Fruit fly (Drosophila melanogaster) whole organism, embryonic: ENCODE results near the gene Arp3.

Experiments used
- CG10209 ChIP-seq: fragments of 200-800 bp; sonication (Bioruptor generic); optimal IDR thresholded peaks from 3 replicates; lab custom pipeline; 2017; ENCODE audit warnings: missing biosample characterization, mild to moderate bottlenecking, missing genetic modification characterization, missing genetic modification reagents
- CG10462 ChIP-seq: fragments of 200-800 bp; sonication (Bioruptor generic); optimal IDR thresholded peaks from 2 replicates; lab custom pipeline; 2016; ENCODE audit warnings: missing biosample characterization, missing genetic modification characterization
- CG11247 ChIP-seq: fragments of 200-800 bp; sonication (Bioruptor generic); IDR thresholded peaks from 2 replicates; pipeline ENCODE4 v1.3.6; 2022; ENCODE audit warnings: missing biosample characterization, missing genetic modification characterization
- CG11398 ChIP-seq: fragments of 200-800 bp; sonication (Bioruptor generic); optimal IDR thresholded peaks from 2 replicates; lab custom pipeline; 2016; ENCODE audit warnings: missing biosample characterization, missing genetic modification characterization
- CG11504 ChIP-seq: fragments of 200-800 bp; sonication (Bioruptor generic); optimal IDR thresholded peaks from 3 replicates; lab custom pipeline; 2019; ENCODE audit warnings: missing biosample characterization, mild to moderate bottlenecking, missing genetic modification characterization, moderate library complexity
- CG11560 ChIP-seq: fragments of 200-800 bp; sonication (Bioruptor generic); IDR thresholded peaks from 3 replicates; pipeline ENCODE4 v1.3.6; 2022; ENCODE audit warnings: missing biosample characterization, missing genetic modification characterization
- CG12299 ChIP-seq: fragments of 200-800 bp; sonication (Bioruptor generic); optimal IDR thresholded peaks from 2 replicates; lab custom pipeline; 2018; ENCODE audit warnings: missing biosample characterization, mild to moderate bottlenecking, missing genetic modification characterization
- CG1233 ChIP-seq: fragments of 200-800 bp; sonication (Bioruptor generic); optimal IDR thresholded peaks from 4 replicates; lab custom pipeline; 2018; ENCODE audit warnings: missing biosample characterization, mild to moderate bottlenecking, missing genetic modification characterization
- CG14441 ChIP-seq: fragments of 200-800 bp; sonication (Bioruptor generic); IDR thresholded peaks from 2 replicates; pipeline ENCODE4 v1.3.6; 2022; ENCODE audit warnings: missing biosample characterization, missing genetic modification characterization
- CG15601 ChIP-seq: fragments of 200-800 bp; sonication (Bioruptor generic); optimal IDR thresholded peaks from 3 replicates; lab custom pipeline; 2019; ENCODE audit warnings: missing biosample characterization, mild to moderate bottlenecking, missing genetic modification characterization, moderate library complexity
- CG1832 ChIP-seq: fragments of 200-800 bp; sonication (Bioruptor generic); optimal IDR thresholded peaks from 2 replicates; lab custom pipeline; 2017; ENCODE audit warnings: missing biosample characterization, mild to moderate bottlenecking, missing genetic modification characterization, inconsistent platforms
- CG2199 ChIP-seq: fragments of 200-800 bp; sonication (Bioruptor generic); IDR thresholded peaks from 3 replicates; pipeline ENCODE4 v1.3.6; 2022; ENCODE audit warnings: missing biosample characterization, missing genetic modification characterization
- CG2889 ChIP-seq: fragments of 200-800 bp; sonication (Bioruptor generic); IDR thresholded peaks from 3 replicates; pipeline ENCODE4 v1.3.6; 2022; ENCODE audit warnings: missing biosample characterization, missing genetic modification characterization
- CG30020 ChIP-seq: fragments of 200-800 bp; optimal IDR thresholded peaks from 2 replicates; lab custom pipeline; 2019; ENCODE audit warnings: missing biosample characterization, mild to moderate bottlenecking, missing genetic modification characterization, moderate library complexity
- CG32772 ChIP-seq: fragments of 200-800 bp; sonication (Bioruptor generic); IDR thresholded peaks from 2 replicates; pipeline ENCODE4 v1.3.6; 2022; ENCODE audit warnings: missing biosample characterization, missing genetic modification characterization
- CG3838 ChIP-seq: fragments of 200-800 bp; sonication (Bioruptor generic); optimal IDR thresholded peaks from 3 replicates; lab custom pipeline; 2016; ENCODE audit warnings: missing biosample characterization, missing genetic modification characterization
- CG6854 ChIP-seq: fragments of 200-800 bp; sonication (Bioruptor generic); optimal IDR thresholded peaks from 3 replicates; lab custom pipeline; 2017; ENCODE audit warnings: missing biosample characterization, mild to moderate bottlenecking, missing genetic modification characterization
- CG7839 ChIP-seq: fragments of 200-800 bp; sonication (Bioruptor generic); optimal IDR thresholded peaks from 3 replicates; lab custom pipeline; 2018; ENCODE audit warnings: missing biosample characterization, mild to moderate bottlenecking, missing genetic modification characterization, moderate library complexity
- CG8765 ChIP-seq: fragments of 200-800 bp; sonication (Bioruptor generic); IDR thresholded peaks from 2 replicates; pipeline ENCODE4 v1.3.6; 2022; ENCODE audit warnings: missing biosample characterization, missing genetic modification characterization
- Chrac-16 ChIP-seq: fragments of 200-800 bp; sonication (Bioruptor generic); optimal IDR thresholded peaks from 3 replicates; lab custom pipeline; 2016; ENCODE audit warnings: missing biosample characterization, missing genetic modification characterization
- Drgx ChIP-seq: fragments of 200-800 bp; sonication (Bioruptor generic); IDR thresholded peaks from 2 replicates; pipeline ENCODE4 v1.3.6; 2022; ENCODE audit warnings: missing biosample characterization, missing genetic modification characterization
- E2f2 ChIP-seq: fragments of 200-800 bp; sonication (Bioruptor generic); IDR thresholded peaks from 2 replicates; pipeline ENCODE4 v1.3.6; 2022; ENCODE audit warnings: missing biosample characterization, missing genetic modification characterization
- HLH54F ChIP-seq: fragments of 200-800 bp; sonication (Bioruptor generic); optimal IDR thresholded peaks from 3 replicates; lab custom pipeline; 2016; ENCODE audit warnings: missing biosample characterization, missing genetic modification characterization
- Hmr ChIP-seq: fragments of 200-800 bp; sonication (Bioruptor generic); optimal IDR thresholded peaks from 3 replicates; lab custom pipeline; 2017; ENCODE audit warnings: mild to moderate bottlenecking, missing biosample characterization, missing genetic modification reagents, missing genetic modification characterization
- Hr51 ChIP-seq, 2 experiments: fragments of 200-800 bp; sonication (Bioruptor generic); optimal IDR thresholded peaks; 2 replicates in 1 of 2; 3 replicates in 1 of 2; lab custom pipeline; 2016 to 2018; ENCODE audit warnings: missing biosample characterization in 2 of 2, missing genetic modification characterization in 2 of 2, mild to moderate bottlenecking in 1 of 2, moderate library complexity in 1 of 2
- NC2α ChIP-seq: fragments of 200-800 bp; sonication (Bioruptor generic); optimal IDR thresholded peaks from 2 replicates; lab custom pipeline; 2016; ENCODE audit warnings: missing biosample characterization, missing genetic modification characterization
- Ptx1 ChIP-seq: fragments of 200-800 bp; sonication (Bioruptor generic); IDR thresholded peaks from 2 replicates; pipeline ENCODE4 v1.3.6; 2022; ENCODE audit warnings: missing biosample characterization, missing genetic modification characterization
- cas ChIP-seq: fragments of 200-800 bp; sonication (Bioruptor generic); IDR thresholded peaks from 2 replicates; pipeline ENCODE4 v1.3.6; 2022; ENCODE audit warnings: missing biosample characterization, missing genetic modification characterization
- cato ChIP-seq: fragments of 200-800 bp; sonication (Bioruptor generic); optimal IDR thresholded peaks from 2 replicates; lab custom pipeline; 2016; ENCODE audit warnings: missing biosample characterization, missing genetic modification characterization, borderline replicate concordance
- ci ChIP-seq: fragments of 200-800 bp; sonication (Bioruptor generic); IDR thresholded peaks from 3 replicates; pipeline ENCODE4 v1.3.6; 2022; ENCODE audit warnings: missing biosample characterization, missing genetic modification characterization
- dmrt99B ChIP-seq: fragments of 200-800 bp; sonication (Bioruptor generic); optimal IDR thresholded peaks from 2 replicates; lab custom pipeline; 2018; ENCODE audit warnings: missing biosample characterization, mild to moderate bottlenecking, missing genetic modification characterization, moderate library complexity
- ems ChIP-seq: fragments of 200-800 bp; sonication (Bioruptor generic); optimal IDR thresholded peaks from 3 replicates; lab custom pipeline; 2016; ENCODE audit warnings: missing biosample characterization, missing genetic modification characterization
- eve ChIP-seq, 2 experiments: fragments of >200 bp; optimal IDR thresholded peaks; 2 replicates each; lab custom pipeline; 2017; ENCODE audit warnings: missing biosample characterization in 2 of 2, missing genetic modification characterization in 2 of 2
- fd3F ChIP-seq: fragments of 200-800 bp; sonication (Bioruptor generic); optimal IDR thresholded peaks from 2 replicates; lab custom pipeline; 2018; ENCODE audit warnings: missing biosample characterization, mild to moderate bottlenecking, missing genetic modification characterization, moderate library complexity
- hbn ChIP-seq: fragments of 200-800 bp; sonication (Bioruptor generic); IDR thresholded peaks from 2 replicates; pipeline ENCODE4 v1.3.6; 2022; ENCODE audit warnings: missing biosample characterization, missing genetic modification characterization; ENCODE audit not compliant: partially characterized antibody
- inv ChIP-seq: fragments of 200-800 bp; sonication (Bioruptor generic); IDR thresholded peaks from 2 replicates; pipeline ENCODE4 v1.3.6; 2022; ENCODE audit warnings: missing biosample characterization, missing genetic modification characterization; ENCODE audit not compliant: partially characterized antibody
- odd ChIP-seq: fragments of 200-800 bp; sonication (Bioruptor generic); optimal IDR thresholded peaks from 2 replicates; lab custom pipeline; 2017; ENCODE audit warnings: missing biosample characterization, mild to moderate bottlenecking, missing genetic modification characterization
- ro ChIP-seq: fragments of 200-800 bp; sonication (Bioruptor generic); IDR thresholded peaks from 2 replicates; pipeline ENCODE4 v1.3.6; 2022; ENCODE audit warnings: missing biosample characterization, missing genetic modification characterization
- sens ChIP-seq: fragments of 200-800 bp; sonication (Bioruptor generic); peaks from one replicate; lab custom pipeline; 2016; ENCODE audit warnings: missing biosample characterization, missing genetic modification characterization
- ttk ChIP-seq: fragments of 200-800 bp; sonication (Bioruptor generic); IDR thresholded peaks from 2 replicates; pipeline ENCODE4 v2.1.2; 2022; ENCODE audit warnings: missing biosample characterization, missing genetic modification characterization
- vvl ChIP-seq: fragments of 200-800 bp; sonication (Bioruptor generic); IDR thresholded peaks from 2 replicates; pipeline ENCODE4 v1.3.6; 2022; ENCODE audit warnings: missing biosample characterization, missing genetic modification characterization

The Arp3 gene

dm6 chr3L:8157079-8157478 lies 41.4 kb upstream of the Arp3 start:
- TF ChIP-seq CG2199 (GFP tag; lab: Robert Waterston, UW) = no peak
- no peak for TF ChIP-seq CG6854
- TF ChIP-seq hbn (GFP tag; lab: Robert Waterston, UW) = no peak
- TF ChIP-seq CG1832 (GFP tag; lab: Kevin White, UChicago) = no peak
- TF ChIP-seq E2f2 (GFP tag; lab: Robert Waterston, UW) = no peak
- TF ChIP-seq NC2α (GFP tag; lab: Kevin White, UChicago) = no peak
- TF ChIP-seq ci (GFP tag; lab: Robert Waterston, UW) = no peak
- TF ChIP-seq, all 482 proteins: peak for 0

dm6 chr3L:8156199-8156598 lies 40.5 kb upstream of the Arp3 start:
- no peak for TF ChIP-seq ro
- TF ChIP-seq CG14441 = peak; percentile 48; the same call in 1 of the 2 replicates
- TF ChIP-seq cas (GFP tag; lab: Robert Waterston, UW) = no peak
- no peak for TF ChIP-seq CG1233 (GFP tag; lab: Kevin White, UChicago)
- no peak for TF ChIP-seq CG8765 (GFP tag; lab: Robert Waterston, UW)
- TF ChIP-seq ems (GFP tag; lab: Kevin White, UChicago) = no peak
- TF ChIP-seq CG11504 (tag; lab: Kevin White, UChicago) = peak; percentile 12
- no peak for TF ChIP-seq Ptx1 (GFP tag; lab: Robert Waterston, UW)
- no peak for TF ChIP-seq CG10462 (GFP tag; lab: Kevin White, UChicago)
- no peak for TF ChIP-seq CG15601 (tag; lab: Kevin White, UChicago)
- TF ChIP-seq CG7839 = no peak
- no peak for TF ChIP-seq CG11560 (tag; lab: Robert Waterston, UW)
- peak; percentile 41; the same call in 1 of the 2 replicates for TF ChIP-seq Drgx (GFP tag; lab: Robert Waterston, UW)
- no peak for TF ChIP-seq vvl (GFP tag; lab: Robert Waterston, UW)
- no peak for TF ChIP-seq CG11398 (GFP tag; lab: Kevin White, UChicago)
- TF ChIP-seq sens (GFP tag; lab: Kevin White, UChicago) = peak; percentile 57
- TF ChIP-seq cato = no peak
- TF ChIP-seq ttk (GFP tag; lab: Robert Waterston, UW) = no peak
- no peak for TF ChIP-seq CG32772 (GFP tag; lab: Robert Waterston, UW)
- no peak for TF ChIP-seq eve (GFP tag; optimal IDR thresholded peaks at IDR 0.05; lab: Kevin White, UChicago)
- no peak for TF ChIP-seq CG3838 (GFP tag; lab: Kevin White, UChicago)
- no peak for TF ChIP-seq HLH54F
- no peak for TF ChIP-seq odd (GFP tag; lab: Kevin White, UChicago)
- no peak for TF ChIP-seq inv (GFP tag; lab: Robert Waterston, UW)
- peak in 1 of 2 experiments; percentile 22 for TF ChIP-seq Hr51 (GFP tag; optimal IDR thresholded peaks at IDR 0.05; lab: Kevin White, UChicago)
- no peak for TF ChIP-seq CG10209 (GFP tag; lab: Kevin White, UChicago)
- TF ChIP-seq Hmr (GFP tag; lab: Kevin White, UChicago) = no peak
- TF ChIP-seq CG2889 (GFP tag; lab: Robert Waterston, UW) = no peak
- TF ChIP-seq fd3F (GFP tag; lab: Kevin White, UChicago) = no peak
- no peak for TF ChIP-seq Chrac-16 (GFP tag; lab: Kevin White, UChicago)
- no peak for TF ChIP-seq CG11247 (GFP tag; lab: Robert Waterston, UW)
- TF ChIP-seq dmrt99B (tag; lab: Kevin White, UChicago) = peak; percentile 29
- TF ChIP-seq CG30020 (tag; lab: Kevin White, UChicago) = no peak
- TF ChIP-seq CG12299 = no peak
